Fruit fly (Drosophila melanogaster): ENCODE measurements around the gene CG43389.

- TF ChIP-seq Rel (GFP tag; optimal IDR thresholded peaks at IDR 0.05) (peak; percentile 20), Rel (tag; optimal IDR thresholded peaks at IDR 0.05) (peak; percentile 76), N (GFP tag; optimal IDR thresholded peaks at IDR 0.05) (no peak), h (GFP tag; optimal IDR thresholded peaks at IDR 0.05) (peak; percentile 57), Sp1 (GFP tag; optimal IDR thresholded peaks at IDR 0.05) (peak; percentile 74), Myc (optimal IDR thresholded peaks at IDR 0.05) (no peak), Mio (GFP tag; optimal IDR thresholded peaks at IDR 0.05) (no peak), psq (GFP tag; optimal IDR thresholded peaks at IDR 0.05) (peak; percentile 89), usp (GFP tag; optimal IDR thresholded peaks at IDR 0.05) (no peak), pan (optimal IDR thresholded peaks at IDR 0.05) (no peak), br (GFP tag; optimal IDR thresholded peaks at IDR 0.05) (peak; percentile 46), dsf (GFP tag; optimal IDR thresholded peaks at IDR 0.05; ENCODE audit: borderline replicate concordance) (no peak), Hnf4 (GFP tag; optimal IDR thresholded peaks at IDR 0.05) (peak; percentile 71), woc (GFP tag; optimal IDR thresholded peaks at IDR 0.05) (peak; percentile 30), Hr78 (GFP tag; optimal IDR thresholded peaks at IDR 0.05) (no peak)
These were observed 7.8 kb upstream of the CG43389 start for dm6 chr3L:3239785-3240596.
